Worm (Caenorhabditis elegans) whole organism, L4 larva: ENCODE data around the gene ctl-3.

Experiments
- F10B5.3 ChIP-seq: sonication (generic microtip); optimal IDR thresholded peaks from 2 replicates; lab custom pipeline; 2016; ENCODE audit warnings: mild to moderate bottlenecking, missing genetic modification characterization, missing compliant biosample characterization
- F26F4.8 ChIP-seq: fragments of 200-800 bp; sonication (Bioruptor generic); conservative IDR thresholded peaks from 2 replicates; pipeline ENCODE4 v1.3.6; 2022; ENCODE audit warnings: missing genetic modification characterization, missing compliant biosample characterization
- F49E8.2 ChIP-seq: sonication (generic microtip); optimal IDR thresholded peaks from 2 replicates; lab custom pipeline; 2016; ENCODE audit warnings: missing compliant biosample characterization, mild to moderate bottlenecking, missing genetic modification characterization, borderline replicate concordance
- Y105C5A.15 ChIP-seq: fragments of 200-800 bp; sonication (Bioruptor generic); IDR thresholded peaks from 2 replicates; pipeline ENCODE4 v1.3.6; 2022; ENCODE audit warnings: missing genetic modification characterization, missing compliant biosample characterization
- ZK337.2 ChIP-seq: fragments of 200-800 bp; sonication (Bioruptor generic); IDR thresholded peaks from 2 replicates; pipeline ENCODE4 v1.3.6; 2022; ENCODE audit warnings: missing genetic modification reagents, missing genetic modification characterization, missing compliant biosample characterization
- aha-1 ChIP-seq: fragments of 150-350 bp; peaks from one replicate; lab custom pipeline; 2014; ENCODE audit warnings: missing biosample characterization, missing genetic modification characterization
- aly-2 ChIP-seq: sonication (generic microtip); optimal IDR thresholded peaks from 2 replicates; lab custom pipeline; 2018; ENCODE audit warnings: missing biosample characterization, missing genetic modification characterization
- arid-1 ChIP-seq: fragments of 200-800 bp; sonication (Bioruptor generic); conservative IDR thresholded peaks from 2 replicates; pipeline ENCODE4 v1.3.6; 2022; ENCODE audit warnings: missing genetic modification reagents, missing genetic modification characterization, missing compliant biosample characterization
- attf-4 ChIP-seq: sonication (generic microtip); optimal IDR thresholded peaks from 3 replicates; lab custom pipeline; 2017; ENCODE audit warnings: missing biosample characterization, missing genetic modification characterization
- ceh-44 ChIP-seq: fragments of 200-800 bp; sonication (Bioruptor generic); IDR thresholded peaks from 2 replicates; pipeline ENCODE4 v1.3.6; 2022; ENCODE audit warnings: missing genetic modification reagents, missing genetic modification characterization, missing compliant biosample characterization
- ces-1 ChIP-seq: fragments of 150-350 bp; sonication (generic microtip); optimal IDR thresholded peaks from 4 replicates; lab custom pipeline; 2014; ENCODE audit warnings: missing biosample characterization, missing genetic modification reagents, missing genetic modification characterization
- cey-2 ChIP-seq: sonication (generic microtip); optimal IDR thresholded peaks from 3 replicates; lab custom pipeline; 2017; ENCODE audit warnings: missing genetic modification characterization, mild to moderate bottlenecking, missing compliant biosample characterization, antibody characterized with exemption, borderline replicate concordance; ENCODE audit not compliant: insufficient read depth
- ctbp-1 ChIP-seq: fragments of 200-800 bp; sonication (Bioruptor generic); IDR thresholded peaks from 2 replicates; pipeline ENCODE4 v1.3.6; 2022; ENCODE audit warnings: missing genetic modification reagents, missing genetic modification characterization, missing compliant biosample characterization
- daf-12 ChIP-seq: fragments of 150-350 bp; optimal IDR thresholded peaks from 2 replicates; lab custom pipeline; 2014; ENCODE audit warnings: missing biosample characterization, missing genetic modification reagents, missing genetic modification characterization
- dmd-6 ChIP-seq: fragments of 200-800 bp; sonication (Bioruptor generic); IDR thresholded peaks from 2 replicates; pipeline ENCODE4 v1.3.6; 2022; ENCODE audit warnings: missing genetic modification reagents, missing genetic modification characterization, missing compliant biosample characterization
- dmd-9 ChIP-seq: fragments of 200-800 bp; sonication (Bioruptor generic); IDR thresholded peaks from 2 replicates; pipeline ENCODE4 v1.3.6; 2022; ENCODE audit warnings: missing genetic modification reagents, missing genetic modification characterization, missing compliant biosample characterization
- dpl-1 ChIP-seq: fragments of 150-350 bp; optimal IDR thresholded peaks from 2 replicates; lab custom pipeline; 2014; ENCODE audit warnings: missing biosample characterization, missing genetic modification reagents, missing genetic modification characterization
- egl-27 ChIP-seq: sonication (generic microtip); optimal IDR thresholded peaks from 3 replicates; lab custom pipeline; 2017; ENCODE audit warnings: missing biosample characterization, missing genetic modification reagents, missing genetic modification characterization
- egl-43 ChIP-seq: fragments of 200-800 bp; sonication (Bioruptor generic); IDR thresholded peaks from 2 replicates; pipeline ENCODE4 v1.3.6; 2022; ENCODE audit warnings: missing genetic modification reagents, missing genetic modification characterization, missing compliant biosample characterization
- fkh-10 ChIP-seq: fragments of 150-350 bp; optimal IDR thresholded peaks from 2 replicates; lab custom pipeline; 2014; ENCODE audit warnings: missing biosample characterization, missing genetic modification reagents, missing genetic modification characterization
- gei-8 ChIP-seq: fragments of 200-800 bp; sonication (Bioruptor generic); optimal IDR thresholded peaks from 2 replicates; lab custom pipeline; 2018; ENCODE audit warnings: mild to moderate bottlenecking, missing genetic modification characterization, missing compliant biosample characterization
- hlh-11 ChIP-seq: fragments of 200-800 bp; sonication (Bioruptor generic); optimal IDR thresholded peaks from 2 replicates; lab custom pipeline; 2018; ENCODE audit warnings: mild to moderate bottlenecking, missing genetic modification characterization, missing compliant biosample characterization
- hmg-1.1 ChIP-seq: fragments of 200-800 bp; sonication (Bioruptor generic); IDR thresholded peaks from 2 replicates; pipeline ENCODE4 v1.3.6; 2022; ENCODE audit warnings: missing genetic modification reagents, missing genetic modification characterization, missing compliant biosample characterization
- lim-7 ChIP-seq: fragments of 200-800 bp; sonication (Bioruptor generic); IDR thresholded peaks from 2 replicates; pipeline ENCODE4 v1.3.6; 2022; ENCODE audit warnings: missing genetic modification characterization, missing compliant biosample characterization
- lin-13 ChIP-seq: fragments of 150-350 bp; optimal IDR thresholded peaks from 2 replicates; lab custom pipeline; 2014; ENCODE audit warnings: missing biosample characterization, missing genetic modification reagents, missing genetic modification characterization
- lin-29 ChIP-seq: fragments of 200-800 bp; sonication (Bioruptor generic); IDR thresholded peaks from 2 replicates; pipeline ENCODE4 v1.3.6; 2022; ENCODE audit warnings: missing genetic modification reagents, missing genetic modification characterization, missing compliant biosample characterization
- lin-38 ChIP-seq: fragments of 200-800 bp; sonication (Bioruptor generic); IDR thresholded peaks from 2 replicates; pipeline ENCODE4 v1.3.6; 2022; ENCODE audit warnings: missing genetic modification reagents, missing genetic modification characterization, missing compliant biosample characterization
- lin-39 ChIP-seq: fragments of 150-350 bp; optimal IDR thresholded peaks from 2 replicates; lab custom pipeline; 2014; ENCODE audit warnings: missing biosample characterization, missing genetic modification reagents, missing genetic modification characterization
- madf-5 ChIP-seq, 2 experiments: fragments of 200-800 bp; sonication (Bioruptor generic); IDR thresholded peaks; 2 replicates each; pipeline ENCODE4 v1.3.6; 2022; ENCODE audit warnings: missing compliant biosample characterization in 2 of 2, missing genetic modification characterization in 2 of 2
- mdt-29 ChIP-seq: fragments of 200-800 bp; sonication (Bioruptor generic); IDR thresholded peaks from 2 replicates; pipeline ENCODE4 v1.3.6; 2022; ENCODE audit warnings: missing genetic modification reagents, missing genetic modification characterization, missing compliant biosample characterization
- mxl-3 ChIP-seq: fragments of 200-800 bp; sonication (Bioruptor generic); optimal IDR thresholded peaks from 2 replicates; lab custom pipeline; 2018; ENCODE audit warnings: mild to moderate bottlenecking, missing genetic modification characterization, missing compliant biosample characterization
- nhr-11 ChIP-seq: fragments of 150-350 bp; optimal IDR thresholded peaks from 2 replicates; lab custom pipeline; 2014; ENCODE audit warnings: missing biosample characterization, missing genetic modification characterization
- nhr-25 ChIP-seq: sonication (generic microtip); optimal IDR thresholded peaks from 2 replicates; lab custom pipeline; 2017; ENCODE audit warnings: missing genetic modification characterization, mild to moderate bottlenecking, missing compliant biosample characterization, antibody characterized with exemption, moderate library complexity, borderline replicate concordance; ENCODE audit not compliant: insufficient read depth
- nhr-41 ChIP-seq: fragments of 200-800 bp; sonication (Bioruptor generic); IDR thresholded peaks from 2 replicates; pipeline ENCODE4 v1.3.6; 2022; ENCODE audit warnings: missing genetic modification reagents, missing genetic modification characterization, missing compliant biosample characterization
- nhr-6 ChIP-seq: fragments of 150-350 bp; optimal IDR thresholded peaks from 2 replicates; lab custom pipeline; 2014; ENCODE audit warnings: missing biosample characterization, missing genetic modification characterization
- nhr-77 ChIP-seq: fragments of 150-350 bp; optimal IDR thresholded peaks from 2 replicates; lab custom pipeline; 2014; ENCODE audit warnings: missing biosample characterization, missing genetic modification characterization
- pha-4 ChIP-seq, 2 experiments: fragments of 150-350 bp in 1 of 2; fragments of 200-800 bp in 1 of 2; sonication (Bioruptor generic) in 1 of 2; IDR thresholded peaks in 1 of 2; optimal IDR thresholded peaks in 1 of 2; 2 replicates each; pipeline versions ENCODE4 v1.3.6 to Lab custom; 2014 to 2022; ENCODE audit warnings: missing genetic modification characterization in 2 of 2, missing genetic modification reagents in 2 of 2, missing biosample characterization in 1 of 2, missing compliant biosample characterization in 1 of 2
- pqm-1 ChIP-seq: sonication (generic microtip); optimal IDR thresholded peaks from 2 replicates; lab custom pipeline; 2017; ENCODE audit warnings: missing biosample characterization, missing genetic modification characterization
- rbr-2 ChIP-seq: sonication (generic microtip); optimal IDR thresholded peaks from 2 replicates; lab custom pipeline; 2016; ENCODE audit warnings: missing genotype, missing genetic modification characterization, missing compliant biosample characterization
- skn-1 ChIP-seq: fragments of 150-350 bp; optimal IDR thresholded peaks from 2 replicates; lab custom pipeline; 2014; ENCODE audit warnings: missing biosample characterization, missing genetic modification characterization
- spr-1 ChIP-seq: sonication (generic microtip); optimal IDR thresholded peaks from 2 replicates; lab custom pipeline; 2016; ENCODE audit warnings: mild to moderate bottlenecking, missing genetic modification characterization, missing compliant biosample characterization
- tra-1 ChIP-seq: fragments of 200-800 bp; sonication (Bioruptor generic); IDR thresholded peaks from 2 replicates; pipeline ENCODE4 v1.3.6; 2022; ENCODE audit warnings: missing genetic modification reagents, missing genetic modification characterization, missing compliant biosample characterization
- unc-130 ChIP-seq: sonication (generic microtip); optimal IDR thresholded peaks from 2 replicates; lab custom pipeline; 2016; ENCODE audit warnings: missing genetic modification reagents, missing genetic modification characterization, missing compliant biosample characterization
- unc-62 ChIP-seq, 3 experiments: fragments of 150-350 bp in 1 of 3; sonication (generic microtip); optimal IDR thresholded peaks in 2 of 3; peaks in 1 of 3; 1 replicate in 1 of 3; 2 replicates in 2 of 3; lab custom pipeline; 2014 to 2017; ENCODE audit warnings: missing biosample characterization in 3 of 3, missing genetic modification characterization in 3 of 3, missing genetic modification reagents in 3 of 3, missing genotype in 1 of 3
- vab-7 ChIP-seq: fragments of 200-800 bp; sonication (Bioruptor generic); IDR thresholded peaks from 2 replicates; pipeline ENCODE4 v1.3.6; 2022; ENCODE audit warnings: missing genetic modification reagents, missing genetic modification characterization, missing compliant biosample characterization
- zag-1 ChIP-seq: fragments of 150-350 bp; optimal IDR thresholded peaks from 2 replicates; lab custom pipeline; 2014; ENCODE audit warnings: missing biosample characterization, missing genetic modification characterization
- zfp-2 ChIP-seq: sonication (generic microtip); optimal IDR thresholded peaks from 2 replicates; lab custom pipeline; 2016; ENCODE audit warnings: mild to moderate bottlenecking, missing genetic modification characterization, missing compliant biosample characterization
- zfp-3 ChIP-seq: fragments of 200-800 bp; sonication (Bioruptor generic); conservative IDR thresholded peaks from 2 replicates; pipeline ENCODE4 v1.3.6; 2022; ENCODE audit warnings: missing genetic modification reagents, missing genetic modification characterization, missing compliant biosample characterization
- zip-11 ChIP-seq: fragments of 200-800 bp; sonication (Bioruptor generic); IDR thresholded peaks from 2 replicates; pipeline ENCODE4 v1.3.6; 2022; ENCODE audit warnings: missing genetic modification characterization, missing compliant biosample characterization
- ztf-7 ChIP-seq: fragments of 150-350 bp; optimal IDR thresholded peaks from 2 replicates; lab custom pipeline; 2014; ENCODE audit warnings: missing biosample characterization, missing genetic modification characterization

Gene ctl-3

DNA sequence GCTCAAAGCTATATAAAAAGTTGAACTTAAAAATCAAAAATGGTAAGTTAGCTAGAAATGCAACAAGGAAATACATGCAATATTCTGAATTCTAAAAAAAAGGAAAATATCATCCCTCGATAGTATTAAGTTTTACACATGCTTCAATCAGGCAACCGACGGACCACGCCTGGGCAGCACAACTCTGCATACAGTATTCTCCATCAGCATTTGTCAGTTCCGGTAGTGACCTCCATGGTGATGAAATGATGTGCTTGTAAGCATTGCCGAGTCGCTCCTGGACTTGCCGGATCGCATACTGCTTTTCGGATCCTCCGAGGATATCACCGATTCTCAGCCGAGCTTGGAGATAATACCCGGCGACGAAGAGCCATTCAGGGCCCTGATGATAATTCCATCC is 40.2 kb upstream of the ctl-3 start (continued):
- TF ChIP-seq skn-1 (tag; lab: Kevin White, UChicago) (no peak), unc-130 (GFP tag; lab: Kevin White, UChicago) (peak; percentile 6), ztf-7 (tag; lab: Kevin White, UChicago) (no peak), spr-1 (tag; lab: Kevin White, UChicago) (no peak), hlh-11 (tag; lab: Kevin White, UChicago) (no peak), nhr-6 (tag; lab: Kevin White, UChicago) (no peak), zfp-3 (0 out of 2 replicates have a peak, but pooled peaks have one; percentile 34), pqm-1 (tag; lab: Kevin White, UChicago) (no peak), zag-1 (tag; lab: Kevin White, UChicago) (no peak), hmg-1.1 (GFP tag; lab: Robert Waterston, UW) (no peak), ctbp-1 (GFP tag; lab: Robert Waterston, UW) (0 out of 2 replicates have a peak, but pooled peaks have one; percentile 49), lin-13 (no peak), F10B5.3 (no peak), Y105C5A.15 (GFP tag; lab: Robert Waterston, UW) (no peak), tra-1 (GFP tag; lab: Robert Waterston, UW) (no peak), daf-12 (no peak), pha-4 (GFP tag; IDR thresholded peaks at IDR 0.05; lab: Robert Waterston, UW) (peak; percentile 42; the same call in 1 of the 2 replicates), pha-4 (tag; optimal IDR thresholded peaks at IDR 0.05; lab: Kevin White, UChicago) (no peak), lin-29 (GFP tag; lab: Robert Waterston, UW) (no peak), aha-1 (tag; lab: Kevin White, UChicago) (peak; percentile 27), aly-2 (no peak), egl-43 (peak; percentile 60; the same call in 1 of the 2 replicates), vab-7 (GFP tag; lab: Robert Waterston, UW) (no peak), F26F4.8 (no peak), ceh-44 (no peak), unc-62 (GFP tag; optimal IDR thresholded peaks at IDR 0.05 in 1 of 2; lab: Kevin White, UChicago) (peak in 1 of 2 experiments; percentile 78), unc-62 (tag; optimal IDR thresholded peaks at IDR 0.05; lab: Kevin White, UChicago) (no peak), dmd-6 (GFP tag; lab: Robert Waterston, UW) (no peak), egl-27 (tag; lab: Kevin White, UChicago) (no peak), mxl-3 (GFP tag; lab: Kevin White, UChicago) (no peak), nhr-25 (tag; lab: Kevin White, UChicago) (no peak), cey-2 (tag; lab: Kevin White, UChicago) (no peak), lin-38 (GFP tag; lab: Robert Waterston, UW) (peak; percentile 63), attf-4 (tag; lab: Kevin White, UChicago) (no peak), ZK337.2 (GFP tag; lab: Robert Waterston, UW) (no peak), lin-39 (tag; lab: Kevin White, UChicago) (no peak), zip-11 (GFP tag; lab: Robert Waterston, UW) (no peak), fkh-10 (GFP tag; lab: Kevin White, UChicago) (no peak), mdt-29 (0 out of 2 replicates have a peak, but pooled peaks have one; percentile 29), nhr-11 (tag; lab: Kevin White, UChicago) (no peak), rbr-2 (tag; lab: Kevin White, UChicago) (no peak), ces-1 (GFP tag; lab: Kevin White, UChicago) (no peak), dmd-9 (GFP tag; lab: Robert Waterston, UW) (no peak), zfp-2 (tag; lab: Kevin White, UChicago) (no peak), nhr-77 (tag; lab: Kevin White, UChicago) (no peak), F49E8.2 (peak; percentile 56), gei-8 (no peak), madf-5 (GFP tag; IDR thresholded peaks at IDR 0.05; lab: Robert Waterston, UW) (no peak), nhr-41 (GFP tag; lab: Robert Waterston, UW) (0 out of 2 replicates have a peak, but pooled peaks have one; percentile 34), arid-1 (peak; percentile 36; the same call in 1 of the 2 replicates), dpl-1 (no peak), lim-7 (GFP tag; lab: Robert Waterston, UW) (no peak)
